Worm (Caenorhabditis elegans): Measurements from ENCODE around the gene F23D12.1.

F23D12.1 gene

ce11 chrX:14464513-14464912, 36.6 kb upstream of the F23D12.1 start, which contains the start of gene M163.7:
M163.7 (plus strand) TSS chrX:14464813.
- TF ChIP-seq B0310.2 (tag; optimal IDR thresholded peaks at IDR 0.05), result no peak

- TF ChIP-seq F13C5.2 (tag; optimal IDR thresholded peaks at IDR 0.05), result no peak
- no peak for TF ChIP-seq scrt-1 (GFP tag; IDR thresholded peaks at IDR 0.05)
- TF ChIP-seq tbx-11 (GFP tag; IDR thresholded peaks at IDR 0.05), result no peak
These were observed 32.5 kb upstream of the F23D12.1 start, which contains the start of gene Y66C5A.2 for ce11 chrX:14460412-14460811. Y66C5A.2 (plus strand) TSS chrX:14460712.

- TF ChIP-seq pes-1 (GFP tag; IDR thresholded peaks at IDR 0.05) (no peak), ceh-36 (tag; optimal IDR thresholded peaks at IDR 0.05) (no peak), sea-1 (GFP tag; conservative IDR thresholded peaks at IDR 0.05) (no peak), tbx-37 (GFP tag; conservative IDR thresholded peaks at IDR 0.05) (no peak), hmbx-1 (tag; optimal IDR thresholded peaks at IDR 0.05) (no peak), hnd-1 (tag; optimal IDR thresholded peaks at IDR 0.05) (no peak), tbx-11 (GFP tag; IDR thresholded peaks at IDR 0.05) (no peak), ceh-13 (GFP tag; optimal IDR thresholded peaks at IDR 0.05) (no peak), tra-4 (tag; optimal IDR thresholded peaks at IDR 0.05) (no peak), ama-1 (optimal IDR thresholded peaks at IDR 0.05) (no peak), flt-1 (GFP tag; IDR thresholded peaks at IDR 0.05) (no peak), F13C5.2 (tag; optimal IDR thresholded peaks at IDR 0.05) (no peak), aly-1 (tag; optimal IDR thresholded peaks at IDR 0.05) (no peak), hmg-4 (GFP tag; optimal IDR thresholded peaks at IDR 0.05) (no peak), B0310.2 (tag; optimal IDR thresholded peaks at IDR 0.05) (no peak)
These were observed 27.5 kb upstream of the F23D12.1 start, which contains the start of gene Y66C5A.1 for ce11 chrX:14455419-14455818. Y66C5A.1 (minus strand) TSS chrX:14455519.

- TF ChIP-seq F13C5.2 (tag; optimal IDR thresholded peaks at IDR 0.05), result no peak
- TF ChIP-seq tbx-11 (GFP tag; IDR thresholded peaks at IDR 0.05), result no peak
- no peak for TF ChIP-seq B0310.2 (tag; optimal IDR thresholded peaks at IDR 0.05)
- TF ChIP-seq tra-4 (tag; optimal IDR thresholded peaks at IDR 0.05), result no peak
- no peak for TF ChIP-seq hmbx-1 (tag; optimal IDR thresholded peaks at IDR 0.05)
- TF ChIP-seq sea-1 (GFP tag; conservative IDR thresholded peaks at IDR 0.05), result no peak
- TF ChIP-seq scrt-1 (GFP tag; IDR thresholded peaks at IDR 0.05), result no peak
- TF ChIP-seq ama-1 (optimal IDR thresholded peaks at IDR 0.05), result no peak
- no peak for TF ChIP-seq flt-1 (GFP tag; IDR thresholded peaks at IDR 0.05)
- no peak for TF ChIP-seq aly-1 (tag; optimal IDR thresholded peaks at IDR 0.05)
- no peak for TF ChIP-seq hnd-1 (tag; optimal IDR thresholded peaks at IDR 0.05)
- no peak for TF ChIP-seq hmg-4 (GFP tag; optimal IDR thresholded peaks at IDR 0.05)
- TF ChIP-seq ets-7 (tag; optimal IDR thresholded peaks at IDR 0.05), result no peak
- no peak for TF ChIP-seq ceh-36 (tag; optimal IDR thresholded peaks at IDR 0.05)
- no peak for TF ChIP-seq pes-1 (GFP tag; IDR thresholded peaks at IDR 0.05)
- TF ChIP-seq ceh-13 (GFP tag; optimal IDR thresholded peaks at IDR 0.05), result no peak
- no peak for TF ChIP-seq tbx-37 (GFP tag; conservative IDR thresholded peaks at IDR 0.05)
These were observed 25.8 kb upstream of the F23D12.1 start, which contains the start of gene F23D12.7 for ce11 chrX:14453735-14454134. F23D12.7 (minus strand) TSS chrX:14453835.

ce11 chrX:14447910-14448309, 20.0 kb upstream of the F23D12.1 start, which contains the start of gene jmjd-3.2:
jmjd-3.2 (plus strand) TSS chrX:14448210.
- TF ChIP-seq B0310.2 (tag; optimal IDR thresholded peaks at IDR 0.05) (no peak), tbx-11 (GFP tag; IDR thresholded peaks at IDR 0.05) (no peak), ama-1 (optimal IDR thresholded peaks at IDR 0.05) (no peak), pes-1 (GFP tag; IDR thresholded peaks at IDR 0.05) (no peak), hmg-4 (GFP tag; optimal IDR thresholded peaks at IDR 0.05) (no peak), F13C5.2 (tag; optimal IDR thresholded peaks at IDR 0.05) (no peak), sea-1 (GFP tag; conservative IDR thresholded peaks at IDR 0.05) (no peak), flt-1 (GFP tag; IDR thresholded peaks at IDR 0.05) (no peak), scrt-1 (GFP tag; IDR thresholded peaks at IDR 0.05) (no peak), ceh-36 (tag; optimal IDR thresholded peaks at IDR 0.05) (no peak), tra-4 (tag; optimal IDR thresholded peaks at IDR 0.05) (no peak), aly-1 (tag; optimal IDR thresholded peaks at IDR 0.05) (no peak), hnd-1 (tag; optimal IDR thresholded peaks at IDR 0.05) (no peak), tbx-37 (GFP tag; conservative IDR thresholded peaks at IDR 0.05) (no peak), ceh-13 (GFP tag; optimal IDR thresholded peaks at IDR 0.05) (no peak), ets-7 (tag; optimal IDR thresholded peaks at IDR 0.05) (no peak)

ce11 chrX:14447498-14447897, 19.5 kb upstream of the F23D12.1 start:
- no peak for TF ChIP-seq flt-1 (GFP tag; IDR thresholded peaks at IDR 0.05)
- TF ChIP-seq tra-4 (tag; optimal IDR thresholded peaks at IDR 0.05), result no peak
- TF ChIP-seq ceh-36 (tag; optimal IDR thresholded peaks at IDR 0.05), result no peak
- TF ChIP-seq scrt-1 (GFP tag; IDR thresholded peaks at IDR 0.05), result no peak
- no peak for TF ChIP-seq B0310.2 (tag; optimal IDR thresholded peaks at IDR 0.05)
- no peak for TF ChIP-seq F13C5.2 (tag; optimal IDR thresholded peaks at IDR 0.05)
- TF ChIP-seq tbx-11 (GFP tag; IDR thresholded peaks at IDR 0.05), result no peak
- no peak for TF ChIP-seq ceh-13 (GFP tag; optimal IDR thresholded peaks at IDR 0.05)
- TF ChIP-seq ama-1 (optimal IDR thresholded peaks at IDR 0.05), result no peak
- TF ChIP-seq pes-1 (GFP tag; IDR thresholded peaks at IDR 0.05), result no peak
- no peak for TF ChIP-seq sea-1 (GFP tag; conservative IDR thresholded peaks at IDR 0.05)
- no peak for TF ChIP-seq hmbx-1 (tag; optimal IDR thresholded peaks at IDR 0.05)
- no peak for TF ChIP-seq aly-1 (tag; optimal IDR thresholded peaks at IDR 0.05)
- TF ChIP-seq hmg-4 (GFP tag; optimal IDR thresholded peaks at IDR 0.05), result no peak
- TF ChIP-seq tbx-37 (GFP tag; conservative IDR thresholded peaks at IDR 0.05), result no peak
- no peak for TF ChIP-seq ets-7 (tag; optimal IDR thresholded peaks at IDR 0.05)

ce11 chrX:14444701-14445100, 16.7 kb upstream of the F23D12.1 start, which contains the start of gene F23D12.4:
F23D12.4 (plus strand) TSS chrX:14445001.
- TF ChIP-seq aly-1 (tag; optimal IDR thresholded peaks at IDR 0.05) (no peak), ets-7 (tag; optimal IDR thresholded peaks at IDR 0.05) (no peak), hmbx-1 (tag; optimal IDR thresholded peaks at IDR 0.05) (no peak), F13C5.2 (tag; optimal IDR thresholded peaks at IDR 0.05) (no peak), ceh-36 (tag; optimal IDR thresholded peaks at IDR 0.05) (no peak), pes-1 (GFP tag; IDR thresholded peaks at IDR 0.05) (no peak), ceh-13 (GFP tag; optimal IDR thresholded peaks at IDR 0.05) (no peak), hmg-4 (GFP tag; optimal IDR thresholded peaks at IDR 0.05) (no peak), tbx-11 (GFP tag; IDR thresholded peaks at IDR 0.05) (no peak), tbx-37 (GFP tag; conservative IDR thresholded peaks at IDR 0.05) (no peak), tra-4 (tag; optimal IDR thresholded peaks at IDR 0.05) (no peak), flt-1 (GFP tag; IDR thresholded peaks at IDR 0.05) (no peak), ama-1 (optimal IDR thresholded peaks at IDR 0.05) (no peak), hnd-1 (tag; optimal IDR thresholded peaks at IDR 0.05) (no peak), sea-1 (GFP tag; conservative IDR thresholded peaks at IDR 0.05) (no peak), scrt-1 (GFP tag; IDR thresholded peaks at IDR 0.05) (no peak), B0310.2 (tag; optimal IDR thresholded peaks at IDR 0.05) (no peak)

Data from whole organism, early embryonic.